Worm (Caenorhabditis elegans) whole organism, mixed stage, embryonic: ENCODE results near the gene C15F1.5.

Source experiments
- lin-13 ChIP-seq: fragments of 150-350 bp; optimal IDR thresholded peaks from 2 replicates; lab custom pipeline; 2014; ENCODE audit warnings: missing biosample characterization, missing genetic modification characterization
- lsy-2 ChIP-seq: fragments of 150-350 bp; optimal IDR thresholded peaks from 2 replicates; lab custom pipeline; 2014; ENCODE audit warnings: missing biosample characterization, missing genetic modification characterization
- tbx-8 ChIP-seq: fragments of 200-800 bp; sonication (Bioruptor generic); optimal IDR thresholded peaks from 2 replicates; lab custom pipeline; 2018; ENCODE audit warnings: mild to moderate bottlenecking, missing genetic modification characterization, moderate library complexity, missing compliant biosample characterization
- unc-39 ChIP-seq: fragments of 150-350 bp; optimal IDR thresholded peaks from 2 replicates; lab custom pipeline; 2014; ENCODE audit warnings: missing biosample characterization, missing genetic modification characterization

ce11 chrII:6923792-6924191, 46.6 kb downstream of the C15F1.5 start:
- TF ChIP-seq tbx-8 (GFP tag; lab: Kevin White, UChicago) (no peak), unc-39 (tag; lab: Kevin White, UChicago) (no peak), lsy-2 (peak; percentile 40), lin-13 (tag; lab: Kevin White, UChicago) (no peak)
